Worm (Caenorhabditis elegans) whole organism, L4 larva: Measurements from ENCODE around the gene Y105C5B.1413.

Experiments used
- F10B5.3 ChIP-seq: sonication (generic microtip); optimal IDR thresholded peaks from 2 replicates; lab custom pipeline; 2016; ENCODE audit warnings: mild to moderate bottlenecking, missing genetic modification characterization, missing compliant biosample characterization
- F26F4.8 ChIP-seq: fragments of 200-800 bp; sonication (Bioruptor generic); conservative IDR thresholded peaks from 2 replicates; pipeline ENCODE4 v1.3.6; 2022; ENCODE audit warnings: missing genetic modification characterization, missing compliant biosample characterization
- F37D6.2 ChIP-seq: sonication (generic microtip); optimal IDR thresholded peaks from 2 replicates; lab custom pipeline; 2016; ENCODE audit warnings: mild to moderate bottlenecking, missing genetic modification characterization, missing compliant biosample characterization
- F49E8.2 ChIP-seq: sonication (generic microtip); optimal IDR thresholded peaks from 2 replicates; lab custom pipeline; 2016; ENCODE audit warnings: missing compliant biosample characterization, mild to moderate bottlenecking, missing genetic modification characterization, borderline replicate concordance
- T26A8.4 ChIP-seq: fragments of 200-800 bp; sonication (Bioruptor generic); IDR thresholded peaks from 2 replicates; pipeline ENCODE4 v1.3.6; 2022; ENCODE audit warnings: missing genetic modification characterization, missing compliant biosample characterization
- Y105C5A.15 ChIP-seq: fragments of 200-800 bp; sonication (Bioruptor generic); IDR thresholded peaks from 2 replicates; pipeline ENCODE4 v1.3.6; 2022; ENCODE audit warnings: missing genetic modification characterization, missing compliant biosample characterization
- Y48G9A.11 ChIP-seq: fragments of 200-800 bp; sonication (Bioruptor generic); IDR thresholded peaks from 2 replicates; pipeline ENCODE4 v1.3.6; 2022; ENCODE audit warnings: missing genetic modification reagents, missing genetic modification characterization, missing compliant biosample characterization
- Y75B8A.6 ChIP-seq: fragments of 200-800 bp; sonication (Bioruptor generic); IDR thresholded peaks from 2 replicates; pipeline ENCODE4 v1.3.6; 2022; ENCODE audit warnings: missing genetic modification reagents, missing genetic modification characterization, missing compliant biosample characterization
- aha-1 ChIP-seq: fragments of 150-350 bp; peaks from one replicate; lab custom pipeline; 2014; ENCODE audit warnings: missing biosample characterization, missing genetic modification characterization
- ama-1 ChIP-seq: fragments of 150-350 bp; optimal IDR thresholded peaks from 2 replicates; lab custom pipeline; 2014; ENCODE audit warnings: inconsistent platforms, mixed read lengths
- ceh-28 ChIP-seq: fragments of 150-350 bp; optimal IDR thresholded peaks from 2 replicates; lab custom pipeline; 2014; ENCODE audit warnings: missing biosample characterization, missing genetic modification reagents, missing genetic modification characterization
- ceh-44 ChIP-seq: fragments of 200-800 bp; sonication (Bioruptor generic); IDR thresholded peaks from 2 replicates; pipeline ENCODE4 v1.3.6; 2022; ENCODE audit warnings: missing genetic modification reagents, missing genetic modification characterization, missing compliant biosample characterization
- ceh-82 ChIP-seq: sonication (generic microtip); optimal IDR thresholded peaks from 2 replicates; lab custom pipeline; 2017; ENCODE audit warnings: missing biosample characterization, missing genetic modification characterization
- ces-1 ChIP-seq: fragments of 150-350 bp; sonication (generic microtip); optimal IDR thresholded peaks from 4 replicates; lab custom pipeline; 2014; ENCODE audit warnings: missing biosample characterization, missing genetic modification reagents, missing genetic modification characterization
- ctbp-1 ChIP-seq: fragments of 200-800 bp; sonication (Bioruptor generic); IDR thresholded peaks from 2 replicates; pipeline ENCODE4 v1.3.6; 2022; ENCODE audit warnings: missing genetic modification reagents, missing genetic modification characterization, missing compliant biosample characterization
- daf-19 ChIP-seq: fragments of 200-800 bp; sonication (Bioruptor generic); conservative IDR thresholded peaks from 2 replicates; pipeline ENCODE4 v1.3.6; 2022; ENCODE audit warnings: missing genetic modification characterization, missing compliant biosample characterization
- daf-8 ChIP-seq: fragments of 200-800 bp; sonication (Bioruptor generic); IDR thresholded peaks from 2 replicates; pipeline ENCODE4 v1.3.6; 2022; ENCODE audit warnings: missing genetic modification characterization, missing compliant biosample characterization
- dmd-6 ChIP-seq: fragments of 200-800 bp; sonication (Bioruptor generic); IDR thresholded peaks from 2 replicates; pipeline ENCODE4 v1.3.6; 2022; ENCODE audit warnings: missing genetic modification reagents, missing genetic modification characterization, missing compliant biosample characterization
- dmd-8 ChIP-seq: fragments of 200-800 bp; sonication (Bioruptor generic); IDR thresholded peaks from 2 replicates; pipeline ENCODE4 v1.3.6; 2022; ENCODE audit warnings: missing genetic modification characterization, missing compliant biosample characterization
- dpl-1 ChIP-seq: fragments of 150-350 bp; optimal IDR thresholded peaks from 2 replicates; lab custom pipeline; 2014; ENCODE audit warnings: missing biosample characterization, missing genetic modification reagents, missing genetic modification characterization
- dve-1 ChIP-seq: sonication (generic microtip); optimal IDR thresholded peaks from 2 replicates; lab custom pipeline; 2017; ENCODE audit warnings: antibody characterized with exemption, mild to moderate bottlenecking, missing genetic modification characterization, missing compliant biosample characterization; ENCODE audit not compliant: insufficient read depth
- hlh-11 ChIP-seq: fragments of 200-800 bp; sonication (Bioruptor generic); optimal IDR thresholded peaks from 2 replicates; lab custom pipeline; 2018; ENCODE audit warnings: mild to moderate bottlenecking, missing genetic modification characterization, missing compliant biosample characterization
- jun-1 ChIP-seq: fragments of 150-350 bp; optimal IDR thresholded peaks from 2 replicates; lab custom pipeline; 2014; ENCODE audit warnings: missing biosample characterization, missing genetic modification reagents, missing genetic modification characterization
- lin-13 ChIP-seq: fragments of 150-350 bp; optimal IDR thresholded peaks from 2 replicates; lab custom pipeline; 2014; ENCODE audit warnings: missing biosample characterization, missing genetic modification reagents, missing genetic modification characterization
- lin-29 ChIP-seq: fragments of 200-800 bp; sonication (Bioruptor generic); IDR thresholded peaks from 2 replicates; pipeline ENCODE4 v1.3.6; 2022; ENCODE audit warnings: missing genetic modification reagents, missing genetic modification characterization, missing compliant biosample characterization
- lin-39 ChIP-seq: fragments of 150-350 bp; optimal IDR thresholded peaks from 2 replicates; lab custom pipeline; 2014; ENCODE audit warnings: missing biosample characterization, missing genetic modification reagents, missing genetic modification characterization
- lir-3 ChIP-seq: sonication (generic microtip); optimal IDR thresholded peaks from 2 replicates; lab custom pipeline; 2016; ENCODE audit warnings: mild to moderate bottlenecking, missing genetic modification characterization, missing compliant biosample characterization
- lsy-2 ChIP-seq, 2 experiments: fragments of 150-350 bp in 1 of 2; sonication (generic microtip) in 1 of 2; optimal IDR thresholded peaks; 2 replicates each; lab custom pipeline; 2014 to 2017; ENCODE audit warnings: missing biosample characterization in 2 of 2, missing genetic modification characterization in 2 of 2
- madf-5 ChIP-seq, 2 experiments: fragments of 200-800 bp; sonication (Bioruptor generic); IDR thresholded peaks; 2 replicates each; pipeline ENCODE4 v1.3.6; 2022; ENCODE audit warnings: missing compliant biosample characterization in 2 of 2, missing genetic modification characterization in 2 of 2
- mep-1 ChIP-seq: fragments of 150-350 bp; sonication (generic microtip); optimal IDR thresholded peaks from 3 replicates; lab custom pipeline; 2014; ENCODE audit warnings: missing biosample characterization, missing genetic modification characterization
- mxl-3 ChIP-seq: fragments of 200-800 bp; sonication (Bioruptor generic); optimal IDR thresholded peaks from 2 replicates; lab custom pipeline; 2018; ENCODE audit warnings: mild to moderate bottlenecking, missing genetic modification characterization, missing compliant biosample characterization
- nhr-10 ChIP-seq: fragments of 150-350 bp; optimal IDR thresholded peaks from 2 replicates; lab custom pipeline; 2014; ENCODE audit warnings: missing biosample characterization, missing genetic modification characterization
- nhr-11 ChIP-seq: fragments of 150-350 bp; optimal IDR thresholded peaks from 2 replicates; lab custom pipeline; 2014; ENCODE audit warnings: missing biosample characterization, missing genetic modification characterization
- nhr-111 ChIP-seq: fragments of 200-800 bp; sonication (Bioruptor generic); optimal IDR thresholded peaks from 2 replicates; lab custom pipeline; 2018; ENCODE audit warnings: mild to moderate bottlenecking, missing genetic modification characterization, missing compliant biosample characterization
- nhr-237 ChIP-seq: sonication (generic microtip); optimal IDR thresholded peaks from 2 replicates; lab custom pipeline; 2017; ENCODE audit warnings: missing biosample characterization, missing genetic modification characterization
- nhr-25 ChIP-seq: sonication (generic microtip); optimal IDR thresholded peaks from 2 replicates; lab custom pipeline; 2017; ENCODE audit warnings: missing genetic modification characterization, mild to moderate bottlenecking, missing compliant biosample characterization, antibody characterized with exemption, moderate library complexity, borderline replicate concordance; ENCODE audit not compliant: insufficient read depth
- nhr-28 ChIP-seq: fragments of 150-350 bp; optimal IDR thresholded peaks from 2 replicates; lab custom pipeline; 2014; ENCODE audit warnings: missing biosample characterization, missing genetic modification characterization
- nhr-41 ChIP-seq: fragments of 200-800 bp; sonication (Bioruptor generic); IDR thresholded peaks from 2 replicates; pipeline ENCODE4 v1.3.6; 2022; ENCODE audit warnings: missing genetic modification reagents, missing genetic modification characterization, missing compliant biosample characterization
- nhr-42 ChIP-seq: fragments of 200-800 bp; sonication (Bioruptor generic); IDR thresholded peaks from 2 replicates; pipeline ENCODE4 v1.3.6; 2022; ENCODE audit warnings: missing genetic modification characterization, missing compliant biosample characterization
- nhr-76 ChIP-seq: fragments of 150-350 bp; optimal IDR thresholded peaks from 2 replicates; lab custom pipeline; 2014; ENCODE audit warnings: missing biosample characterization, missing genetic modification characterization
- pqm-1 ChIP-seq: sonication (generic microtip); optimal IDR thresholded peaks from 2 replicates; lab custom pipeline; 2017; ENCODE audit warnings: missing biosample characterization, missing genetic modification characterization
- rbr-2 ChIP-seq: sonication (generic microtip); optimal IDR thresholded peaks from 2 replicates; lab custom pipeline; 2016; ENCODE audit warnings: missing genotype, missing genetic modification characterization, missing compliant biosample characterization
- saeg-2 ChIP-seq: fragments of 200-800 bp; sonication (Bioruptor generic); IDR thresholded peaks from 2 replicates; pipeline ENCODE4 v1.3.6; 2022; ENCODE audit warnings: missing genetic modification reagents, missing genetic modification characterization, missing compliant biosample characterization
- sdz-12 ChIP-seq: fragments of 200-800 bp; sonication (Bioruptor generic); optimal IDR thresholded peaks from 2 replicates; lab custom pipeline; 2018; ENCODE audit warnings: mild to moderate bottlenecking, missing genetic modification characterization, missing compliant biosample characterization
- set-16 ChIP-seq: fragments of 200-800 bp; sonication (Bioruptor generic); IDR thresholded peaks from 2 replicates; pipeline ENCODE4 v1.3.6; 2022; ENCODE audit warnings: missing genetic modification reagents, missing genetic modification characterization, missing compliant biosample characterization
- snpc-4 ChIP-seq: fragments of 150-350 bp; optimal IDR thresholded peaks from 2 replicates; lab custom pipeline; 2014; ENCODE audit warnings: missing biosample characterization, missing genetic modification characterization
- unc-130 ChIP-seq: sonication (generic microtip); optimal IDR thresholded peaks from 2 replicates; lab custom pipeline; 2016; ENCODE audit warnings: missing genetic modification reagents, missing genetic modification characterization, missing compliant biosample characterization
- vab-7 ChIP-seq: fragments of 200-800 bp; sonication (Bioruptor generic); IDR thresholded peaks from 2 replicates; pipeline ENCODE4 v1.3.6; 2022; ENCODE audit warnings: missing genetic modification reagents, missing genetic modification characterization, missing compliant biosample characterization
- zag-1 ChIP-seq: fragments of 150-350 bp; optimal IDR thresholded peaks from 2 replicates; lab custom pipeline; 2014; ENCODE audit warnings: missing biosample characterization, missing genetic modification characterization
- zfp-2 ChIP-seq: sonication (generic microtip); optimal IDR thresholded peaks from 2 replicates; lab custom pipeline; 2016; ENCODE audit warnings: mild to moderate bottlenecking, missing genetic modification characterization, missing compliant biosample characterization
- zip-2 ChIP-seq: fragments of 150-350 bp; optimal IDR thresholded peaks from 2 replicates; lab custom pipeline; 2014; ENCODE audit warnings: missing biosample characterization, missing genetic modification characterization
- ztf-7 ChIP-seq: fragments of 150-350 bp; optimal IDR thresholded peaks from 2 replicates; lab custom pipeline; 2014; ENCODE audit warnings: missing biosample characterization, missing genetic modification characterization

Gene Y105C5B.1413

ce11 chrIV:16171326-16171725 is 13.1 kb downstream of the Y105C5B.1413 start (continued):
- TF ChIP-seq Y48G9A.11 (GFP tag; lab: Robert Waterston, UW) (no peak), unc-130 (GFP tag; lab: Kevin White, UChicago) (no peak), lsy-2 (tag; optimal IDR thresholded peaks at IDR 0.05; lab: Kevin White, UChicago) (no peak), lin-39 (tag; lab: Kevin White, UChicago) (no peak), saeg-2 (GFP tag; lab: Robert Waterston, UW) (no peak), F10B5.3 (no peak), ceh-82 (no peak), daf-19 (GFP tag; lab: Robert Waterston, UW) (no peak), lin-29 (GFP tag; lab: Robert Waterston, UW) (no peak), Y105C5A.15 (GFP tag; lab: Robert Waterston, UW) (no peak), ceh-28 (tag; lab: Kevin White, UChicago) (no peak), F37D6.2 (tag; lab: Kevin White, UChicago) (no peak), dmd-8 (GFP tag; lab: Robert Waterston, UW) (no peak), mep-1 (no peak), T26A8.4 (no peak), dpl-1 (no peak), nhr-41 (GFP tag; lab: Robert Waterston, UW) (no peak), snpc-4 (tag; lab: Kevin White, UChicago) (no peak), F49E8.2 (no peak), aha-1 (no peak), ces-1 (GFP tag; lab: Kevin White, UChicago) (no peak), madf-5 (GFP tag; IDR thresholded peaks at IDR 0.05; lab: Robert Waterston, UW) (no peak), nhr-28 (tag; lab: Kevin White, UChicago) (peak; percentile 36), daf-8 (GFP tag; lab: Robert Waterston, UW) (no peak), ceh-44 (GFP tag; lab: Robert Waterston, UW) (no peak), lir-3 (tag; lab: Kevin White, UChicago) (no peak), rbr-2 (tag; lab: Kevin White, UChicago) (no peak), zag-1 (tag; lab: Kevin White, UChicago) (no peak), mxl-3 (GFP tag; lab: Kevin White, UChicago) (no peak), nhr-10 (tag; lab: Kevin White, UChicago) (no peak), jun-1 (tag; lab: Kevin White, UChicago) (no peak), vab-7 (no peak), pqm-1 (tag; lab: Kevin White, UChicago) (no peak), dmd-6 (GFP tag; lab: Robert Waterston, UW) (peak; percentile 81), F26F4.8 (GFP tag; lab: Robert Waterston, UW) (no peak), ama-1 (lab: Kevin White, UChicago) (peak; percentile 25), nhr-76 (no peak), lin-13 (GFP tag; lab: Kevin White, UChicago) (no peak), nhr-11 (peak; percentile 28), sdz-12 (GFP tag; lab: Kevin White, UChicago) (no peak), set-16 (GFP tag; lab: Robert Waterston, UW) (no peak), hlh-11 (tag; lab: Kevin White, UChicago) (peak; percentile 59), ztf-7 (tag; lab: Kevin White, UChicago) (no peak), zip-2 (tag; lab: Kevin White, UChicago) (no peak), Y75B8A.6 (no peak), dve-1 (tag; lab: Kevin White, UChicago) (peak; percentile 62), nhr-111 (GFP tag; lab: Kevin White, UChicago) (no peak), ctbp-1 (no peak), zfp-2 (tag; lab: Kevin White, UChicago) (no peak), nhr-237 (tag; lab: Kevin White, UChicago) (no peak), nhr-25 (tag; lab: Kevin White, UChicago) (no peak), nhr-42 (no peak)
- TF ChIP-seq, all 104 proteins: peak for 12
